Worm (Caenorhabditis elegans) whole organism, L1 larva: ENCODE data around the gene str-262.

Source experiments
- ama-1 ChIP-seq: fragments of 150-350 bp; optimal IDR thresholded peaks from 2 replicates; lab custom pipeline; 2014
- ceh-63 ChIP-seq: fragments of 200-800 bp; sonication (Bioruptor generic); optimal IDR thresholded peaks from 2 replicates; lab custom pipeline; 2018; ENCODE audit warnings: mild to moderate bottlenecking, missing genetic modification characterization, missing compliant biosample characterization
- egl-27 ChIP-seq, 2 experiments: fragments of 150-350 bp in 1 of 2; sonication (generic microtip); optimal IDR thresholded peaks; 3 replicates each; lab custom pipeline; 2017 to 2018; ENCODE audit warnings: missing biosample characterization in 2 of 2, missing genetic modification characterization in 2 of 2, missing genetic modification reagents in 2 of 2
- fkh-10 ChIP-seq: sonication (generic microtip); optimal IDR thresholded peaks from 2 replicates; lab custom pipeline; 2017; ENCODE audit warnings: missing biosample characterization, missing genetic modification reagents, missing genetic modification characterization
- lin-39 ChIP-seq: fragments of 150-350 bp; optimal IDR thresholded peaks from 2 replicates; lab custom pipeline; 2014; ENCODE audit warnings: missing biosample characterization, missing genetic modification reagents, missing genetic modification characterization
- nhr-12 ChIP-seq: sonication (generic microtip); optimal IDR thresholded peaks from 2 replicates; lab custom pipeline; 2017; ENCODE audit warnings: missing biosample characterization, missing genetic modification characterization
- nhr-28 ChIP-seq: fragments of 150-350 bp; optimal IDR thresholded peaks from 2 replicates; lab custom pipeline; 2014; ENCODE audit warnings: missing biosample characterization, missing genetic modification characterization
- nhr-76 ChIP-seq: sonication (generic microtip); optimal IDR thresholded peaks from 2 replicates; lab custom pipeline; 2017; ENCODE audit warnings: missing biosample characterization, missing genetic modification characterization
- nhr-90 ChIP-seq: sonication (generic microtip); optimal IDR thresholded peaks from 2 replicates; lab custom pipeline; 2016; ENCODE audit warnings: mild to moderate bottlenecking, missing genetic modification characterization, missing compliant biosample characterization; ENCODE audit not compliant: poor library complexity
- pag-3 ChIP-seq: sonication (generic microtip); optimal IDR thresholded peaks from 2 replicates; lab custom pipeline; 2017; ENCODE audit warnings: missing genetic modification characterization, mild to moderate bottlenecking, missing compliant biosample characterization, antibody characterized with exemption, borderline replicate concordance; ENCODE audit not compliant: insufficient read depth
- skn-1 ChIP-seq: fragments of 150-350 bp; optimal IDR thresholded peaks from 2 replicates; lab custom pipeline; 2014; ENCODE audit warnings: missing biosample characterization, missing genetic modification characterization
- snpc-4 ChIP-seq: fragments of 150-350 bp; optimal IDR thresholded peaks from 2 replicates; lab custom pipeline; 2014; ENCODE audit warnings: missing biosample characterization, missing genetic modification characterization
- unc-62 ChIP-seq: fragments of 150-350 bp; optimal IDR thresholded peaks from 2 replicates; lab custom pipeline; 2014; ENCODE audit warnings: missing biosample characterization, missing genetic modification reagents, missing genetic modification characterization
- unc-86 ChIP-seq: sonication (generic microtip); optimal IDR thresholded peaks from 2 replicates; lab custom pipeline; 2016; ENCODE audit warnings: missing genetic modification characterization, missing compliant biosample characterization

- TF ChIP-seq pag-3 (tag; lab: Kevin White, UChicago) = no peak
- no peak for TF ChIP-seq nhr-12 (tag; lab: Kevin White, UChicago)
- no peak for TF ChIP-seq skn-1 (tag; lab: Kevin White, UChicago)
- no peak for TF ChIP-seq lin-39 (tag; lab: Kevin White, UChicago)
- no peak for TF ChIP-seq unc-62 (GFP tag; lab: Kevin White, UChicago)
- no peak for TF ChIP-seq nhr-76
- TF ChIP-seq nhr-90 (tag; lab: Kevin White, UChicago) = no peak
- no peak for TF ChIP-seq ama-1
- TF ChIP-seq ceh-63 (GFP tag; lab: Kevin White, UChicago) = no peak
- no peak for TF ChIP-seq egl-27 (tag; optimal IDR thresholded peaks at IDR 0.05; lab: Kevin White, UChicago)
- no peak for TF ChIP-seq nhr-28 (tag; lab: Kevin White, UChicago)
- no peak for TF ChIP-seq fkh-10
- no peak for TF ChIP-seq snpc-4
- TF ChIP-seq unc-86 (tag; lab: Kevin White, UChicago) = no peak
Observed at ce11 chrV:797241-797640, 44.7 kb upstream of the str-262 start.
